Fruit fly (Drosophila melanogaster) whole organism, embryonic: ENCODE measurements around the gene CG7953.

Experiments
- Abd-B ChIP-seq: fragments of 200-800 bp; sonication (Bioruptor generic); optimal IDR thresholded peaks from 2 replicates; lab custom pipeline; 2018; ENCODE audit warnings: missing biosample characterization, mild to moderate bottlenecking, missing genetic modification characterization, moderate library complexity
- Asciz ChIP-seq: fragments of 200-800 bp; sonication (Bioruptor generic); optimal IDR thresholded peaks from 2 replicates; lab custom pipeline; 2017; ENCODE audit warnings: missing biosample characterization, mild to moderate bottlenecking, missing genetic modification characterization, missing genetic modification reagents
- CG1024 ChIP-seq: fragments of 200-800 bp; sonication (Bioruptor generic); IDR thresholded peaks from 2 replicates; pipeline ENCODE4 v1.3.6; 2022; ENCODE audit warnings: missing biosample characterization, missing genetic modification characterization
- CG11696 ChIP-seq: fragments of 200-800 bp; sonication (Bioruptor generic); IDR thresholded peaks from 2 replicates; pipeline ENCODE4 v1.3.6; 2022; ENCODE audit warnings: missing biosample characterization, missing genetic modification characterization
- CG12104 ChIP-seq: fragments of 200-800 bp; sonication (Bioruptor generic); optimal IDR thresholded peaks from 3 replicates; lab custom pipeline; 2016; ENCODE audit warnings: missing biosample characterization, missing genetic modification characterization
- CG12391 ChIP-seq: fragments of 200-800 bp; sonication (Bioruptor generic); optimal IDR thresholded peaks from 3 replicates; lab custom pipeline; 2018; ENCODE audit warnings: missing biosample characterization, mild to moderate bottlenecking, missing genetic modification characterization, moderate library complexity
- CG13296 ChIP-seq: fragments of 200-800 bp; sonication (Bioruptor generic); optimal IDR thresholded peaks from 3 replicates; lab custom pipeline; 2018; ENCODE audit warnings: missing biosample characterization, mild to moderate bottlenecking, missing genetic modification characterization
- CG14441 ChIP-seq: fragments of 200-800 bp; sonication (Bioruptor generic); IDR thresholded peaks from 2 replicates; pipeline ENCODE4 v1.3.6; 2022; ENCODE audit warnings: missing biosample characterization, missing genetic modification characterization
- CG15514 ChIP-seq: fragments of 200-800 bp; sonication (Bioruptor generic); optimal IDR thresholded peaks from 3 replicates; lab custom pipeline; 2017; ENCODE audit warnings: missing biosample characterization, missing genetic modification characterization, mild to moderate bottlenecking, moderate library complexity, missing genetic modification reagents
- CG17802 ChIP-seq: fragments of 200-800 bp; sonication (Bioruptor generic); optimal IDR thresholded peaks from 2 replicates; lab custom pipeline; 2018; ENCODE audit warnings: missing biosample characterization, mild to moderate bottlenecking, missing genetic modification characterization, moderate library complexity
- CG18011 ChIP-seq: fragments of 200-800 bp; sonication (Bioruptor generic); optimal IDR thresholded peaks from 2 replicates; lab custom pipeline; 2017; ENCODE audit warnings: missing biosample characterization, missing genetic modification characterization, mild to moderate bottlenecking, moderate library complexity, missing genotype
- CG30020 ChIP-seq: fragments of 200-800 bp; optimal IDR thresholded peaks from 2 replicates; lab custom pipeline; 2019; ENCODE audit warnings: missing biosample characterization, mild to moderate bottlenecking, missing genetic modification characterization, moderate library complexity
- CG34422 ChIP-seq: fragments of 200-800 bp; sonication (Bioruptor generic); IDR thresholded peaks from 3 replicates; pipeline ENCODE4 v1.3.6; 2022; ENCODE audit warnings: missing biosample characterization, missing genetic modification characterization
- CG4282 ChIP-seq: fragments of 200-800 bp; sonication (Bioruptor generic); optimal IDR thresholded peaks from 2 replicates; lab custom pipeline; 2016; ENCODE audit warnings: missing biosample characterization, missing genetic modification characterization
- CG4617 ChIP-seq: fragments of 200-800 bp; sonication (Bioruptor generic); optimal IDR thresholded peaks from 3 replicates; lab custom pipeline; 2016; ENCODE audit warnings: missing biosample characterization, missing genetic modification characterization, borderline replicate concordance
- CG4707 ChIP-seq: fragments of 200-800 bp; sonication (Bioruptor generic); optimal IDR thresholded peaks from 2 replicates; lab custom pipeline; 2018; ENCODE audit warnings: missing biosample characterization, mild to moderate bottlenecking, missing genetic modification characterization, moderate library complexity
- CG6254 ChIP-seq: fragments of 200-800 bp; sonication (Bioruptor generic); optimal IDR thresholded peaks from 3 replicates; lab custom pipeline; 2017; ENCODE audit warnings: mild to moderate bottlenecking, missing biosample characterization, missing genetic modification reagents, missing genetic modification characterization
- CG6272 ChIP-seq: fragments of 200-800 bp; sonication (Bioruptor generic); IDR thresholded peaks from 2 replicates; pipeline ENCODE4 v1.3.6; 2022; ENCODE audit warnings: missing biosample characterization, missing genetic modification characterization
- CG7556 ChIP-seq: fragments of 200-800 bp; sonication (Bioruptor generic); optimal IDR thresholded peaks from 2 replicates; lab custom pipeline; 2017; ENCODE audit warnings: missing biosample characterization, mild to moderate bottlenecking, missing genetic modification characterization
- CG8478 ChIP-seq: fragments of >200 bp; optimal IDR thresholded peaks from 2 replicates; lab custom pipeline; 2018
- CG9797 ChIP-seq: fragments of 200-800 bp; sonication (Bioruptor generic); optimal IDR thresholded peaks from 3 replicates; lab custom pipeline; 2018; ENCODE audit warnings: missing biosample characterization, mild to moderate bottlenecking, missing genetic modification characterization
- CHES-1-like ChIP-seq: fragments of 200-800 bp; sonication (Bioruptor generic); optimal IDR thresholded peaks from 2 replicates; lab custom pipeline; 2016; ENCODE audit warnings: missing biosample characterization, missing genetic modification characterization
- Dad ChIP-seq: fragments of 200-800 bp; sonication (Bioruptor generic); optimal IDR thresholded peaks from 3 replicates; lab custom pipeline; 2016; ENCODE audit warnings: missing biosample characterization, missing genetic modification characterization
- Ets65A ChIP-seq: fragments of 200-800 bp; sonication (Bioruptor generic); peaks from one replicate; lab custom pipeline; 2016; ENCODE audit warnings: missing biosample characterization, missing genetic modification characterization
- GATAe ChIP-seq: fragments of 200-800 bp; sonication (Bioruptor generic); conservative IDR thresholded peaks from 2 replicates; pipeline ENCODE4 v1.3.6; 2022; ENCODE audit warnings: missing biosample characterization, missing genetic modification characterization
- H15 ChIP-seq: fragments of 200-800 bp; sonication (Bioruptor generic); IDR thresholded peaks from 3 replicates; pipeline ENCODE4 v1.3.6; 2022; ENCODE audit warnings: missing biosample characterization, missing genetic modification characterization
- HLH4C ChIP-seq: fragments of 200-800 bp; sonication (Bioruptor generic); IDR thresholded peaks from 3 replicates; pipeline ENCODE4 v1.3.6; 2022; ENCODE audit warnings: missing biosample characterization, missing genetic modification characterization; ENCODE audit not compliant: partially characterized antibody
- HLHmδ ChIP-seq: fragments of 200-800 bp; sonication (Bioruptor generic); optimal IDR thresholded peaks from 2 replicates; lab custom pipeline; 2018; ENCODE audit warnings: missing biosample characterization, mild to moderate bottlenecking, missing genetic modification characterization, moderate library complexity
- Lpt ChIP-seq: fragments of >200 bp; optimal IDR thresholded peaks from 2 replicates; lab custom pipeline; 2018; ENCODE audit warnings: missing biosample characterization, missing genetic modification characterization
- MBD-R2 ChIP-seq: fragments of 200-800 bp; sonication (Bioruptor generic); IDR thresholded peaks from 2 replicates; pipeline ENCODE4 v1.3.6; 2022; ENCODE audit warnings: missing biosample characterization, missing genetic modification characterization
- Mad ChIP-seq: fragments of 200-800 bp; sonication (Bioruptor generic); optimal IDR thresholded peaks from 2 replicates; lab custom pipeline; 2016; ENCODE audit warnings: missing biosample characterization, missing genetic modification characterization
- Ptx1 ChIP-seq: fragments of 200-800 bp; sonication (Bioruptor generic); IDR thresholded peaks from 2 replicates; pipeline ENCODE4 v1.3.6; 2022; ENCODE audit warnings: missing biosample characterization, missing genetic modification characterization
- Sin3A ChIP-seq: fragments of >200 bp; optimal IDR thresholded peaks from 2 replicates; lab custom pipeline; 2018
- ab ChIP-seq: fragments of 200-800 bp; sonication (Bioruptor generic); optimal IDR thresholded peaks from 2 replicates; lab custom pipeline; 2016; ENCODE audit warnings: missing biosample characterization, missing genetic modification characterization
- ara ChIP-seq: fragments of 200-800 bp; sonication (Bioruptor generic); IDR thresholded peaks from 2 replicates; pipeline ENCODE4 v1.3.6; 2022; ENCODE audit warnings: missing biosample characterization, missing genetic modification characterization
- bbx ChIP-seq: fragments of 200-800 bp; sonication (Bioruptor generic); IDR thresholded peaks from 2 replicates; pipeline ENCODE4 v1.3.6; 2022; ENCODE audit warnings: missing biosample characterization, missing genetic modification characterization; ENCODE audit not compliant: partially characterized antibody
- cas ChIP-seq: fragments of 200-800 bp; sonication (Bioruptor generic); IDR thresholded peaks from 2 replicates; pipeline ENCODE4 v1.3.6; 2022; ENCODE audit warnings: missing biosample characterization, missing genetic modification characterization
- corto ChIP-seq: fragments of 200-800 bp; sonication (Bioruptor generic); optimal IDR thresholded peaks from 2 replicates; lab custom pipeline; 2016; ENCODE audit warnings: missing biosample characterization, mild to moderate bottlenecking, missing genetic modification characterization, moderate library complexity
- da ChIP-seq: fragments of 200-800 bp; sonication (Bioruptor generic); optimal IDR thresholded peaks from 2 replicates; lab custom pipeline; 2016; ENCODE audit warnings: missing biosample characterization, missing genetic modification characterization
- dm ChIP-seq: fragments of 200-800 bp; sonication (Bioruptor generic); optimal IDR thresholded peaks from 3 replicates; lab custom pipeline; 2016; ENCODE audit warnings: missing biosample characterization, missing genetic modification characterization
- fd64A ChIP-seq: fragments of 200-800 bp; sonication (Bioruptor generic); optimal IDR thresholded peaks from 3 replicates; lab custom pipeline; 2018; ENCODE audit warnings: missing biosample characterization, mild to moderate bottlenecking, missing genetic modification characterization
- lola ChIP-seq, 3 experiments: fragments of >200 bp in 2 of 3; fragments of 200-800 bp in 1 of 3; sonication (Bioruptor generic) in 1 of 3; optimal IDR thresholded peaks; 2 replicates each; lab custom pipeline; 2017 to 2019; ENCODE audit warnings: missing biosample characterization in 3 of 3, missing genetic modification characterization in 3 of 3, mild to moderate bottlenecking in 1 of 3, moderate library complexity in 1 of 3
- mld ChIP-seq: fragments of 200-800 bp; sonication (Bioruptor generic); IDR thresholded peaks from 3 replicates; pipeline ENCODE4 v1.3.6; 2022; ENCODE audit warnings: missing biosample characterization, missing genetic modification characterization; ENCODE audit not compliant: partially characterized antibody
- nerfin-1 ChIP-seq: fragments of 200-800 bp; sonication (Bioruptor generic); optimal IDR thresholded peaks from 3 replicates; lab custom pipeline; 2019; ENCODE audit warnings: missing biosample characterization, mild to moderate bottlenecking, missing genetic modification characterization, moderate library complexity
- p53 ChIP-seq: fragments of 200-800 bp; sonication (Bioruptor generic); optimal IDR thresholded peaks from 2 replicates; lab custom pipeline; 2016; ENCODE audit warnings: missing biosample characterization, missing genetic modification characterization
- ranshi ChIP-seq: fragments of 200-800 bp; sonication (Bioruptor generic); IDR thresholded peaks from 2 replicates; pipeline ENCODE4 v1.3.6; 2022; ENCODE audit warnings: missing biosample characterization, missing genetic modification characterization
- row ChIP-seq: fragments of 200-800 bp; sonication (Bioruptor generic); IDR thresholded peaks from 3 replicates; pipeline ENCODE4 v1.3.6; 2022; ENCODE audit warnings: missing biosample characterization, missing genetic modification characterization
- schlank ChIP-seq: fragments of 200-800 bp; sonication (Bioruptor generic); optimal IDR thresholded peaks from 2 replicates; lab custom pipeline; 2018; ENCODE audit warnings: missing biosample characterization, mild to moderate bottlenecking, missing genetic modification characterization
- sd ChIP-seq: fragments of 200-800 bp; sonication (Bioruptor generic); optimal IDR thresholded peaks from 3 replicates; lab custom pipeline; 2018; ENCODE audit warnings: missing biosample characterization, mild to moderate bottlenecking, missing genetic modification characterization, moderate library complexity
- stc ChIP-seq: fragments of 200-800 bp; sonication (Bioruptor generic); IDR thresholded peaks from 2 replicates; pipeline ENCODE4 v1.3.6; 2022; ENCODE audit warnings: missing biosample characterization, missing genetic modification characterization
- sug ChIP-seq: fragments of 200-800 bp; optimal IDR thresholded peaks from 2 replicates; lab custom pipeline; 2019; ENCODE audit warnings: missing biosample characterization, mild to moderate bottlenecking, missing genetic modification characterization, moderate library complexity
- trh ChIP-seq: fragments of 200-800 bp; sonication (Bioruptor generic); optimal IDR thresholded peaks from 2 replicates; lab custom pipeline; 2016; ENCODE audit warnings: missing biosample characterization, missing genetic modification characterization

Gene CG7953

dm6 chr2L:13893439-13893838, 45.7 kb downstream of the CG7953 start (continued):
- TF ChIP-seq bbx (GFP tag; lab: Robert Waterston, UW) (no peak), CG17802 (tag; lab: Kevin White, UChicago) (no peak), CG30020 (tag; lab: Kevin White, UChicago) (no peak), corto (GFP tag; lab: Kevin White, UChicago) (no peak), sd (no peak), Mad (no peak), CG1024 (no peak), HLHmδ (GFP tag; lab: Kevin White, UChicago) (no peak), Sin3A (no peak), ranshi (no peak), CG14441 (no peak), CG15514 (GFP tag; lab: Kevin White, UChicago) (no peak), CG4282 (GFP tag; lab: Kevin White, UChicago) (no peak), mld (no peak), fd64A (GFP tag; lab: Kevin White, UChicago) (no peak), cas (GFP tag; lab: Robert Waterston, UW) (no peak), ara (GFP tag; lab: Robert Waterston, UW) (no peak), CG8478 (lab: Kevin White, UChicago) (no peak), Ets65A (GFP tag; lab: Kevin White, UChicago) (no peak), HLH4C (GFP tag; lab: Robert Waterston, UW) (no peak), Abd-B (no peak), GATAe (GFP tag; lab: Robert Waterston, UW) (no peak), H15 (GFP tag; lab: Robert Waterston, UW) (no peak), CG34422 (0 out of 3 replicates have a peak, but pooled peaks have one; percentile 37), CG13296 (GFP tag; lab: Kevin White, UChicago) (peak; percentile 11), CG6272 (GFP tag; lab: Robert Waterston, UW) (no peak), Dad (GFP tag; lab: Kevin White, UChicago) (no peak), dm (GFP tag; lab: Kevin White, UChicago) (no peak), Ptx1 (GFP tag; lab: Robert Waterston, UW) (0 out of 2 replicates have a peak, but pooled peaks have one; percentile 35), Asciz (GFP tag; lab: Kevin White, UChicago) (peak; percentile 7), row (GFP tag; lab: Robert Waterston, UW) (peak; percentile 58), CG4617 (GFP tag; lab: Kevin White, UChicago) (no peak), lola (GFP tag; optimal IDR thresholded peaks at IDR 0.05; lab: Kevin White, UChicago) (peak in 1 of 3 experiments; percentile 29), schlank (tag; lab: Kevin White, UChicago) (no peak), CG12104 (GFP tag; lab: Kevin White, UChicago) (no peak), MBD-R2 (GFP tag; lab: Robert Waterston, UW) (no peak), sug (tag; lab: Kevin White, UChicago) (no peak), p53 (GFP tag; lab: Kevin White, UChicago) (no peak), CG4707 (GFP tag; lab: Kevin White, UChicago) (no peak), stc (GFP tag; lab: Robert Waterston, UW) (no peak), CHES-1-like (no peak), CG7556 (GFP tag; lab: Kevin White, UChicago) (peak; percentile 45), da (GFP tag; lab: Kevin White, UChicago) (no peak), trh (no peak), CG11696 (GFP tag; lab: Robert Waterston, UW) (peak; percentile 86), CG9797 (GFP tag; lab: Kevin White, UChicago) (no peak), nerfin-1 (tag; lab: Kevin White, UChicago) (peak; percentile 4), ab (no peak), CG12391 (tag; lab: Kevin White, UChicago) (peak; percentile 44), CG6254 (GFP tag; lab: Kevin White, UChicago) (peak; percentile 20), Lpt (GFP tag; lab: Kevin White, UChicago) (no peak), CG18011 (GFP tag; lab: Kevin White, UChicago) (no peak)
